Worm (Caenorhabditis elegans): ENCODE measurements around the gene srbc-34.

ce11 chrV:20233743-20234142 lies 27.6 kb downstream of the srbc-34 start, which contains the start of gene Y113G7B.15:
- TF ChIP-seq tab-1 (GFP tag; IDR thresholded peaks at IDR 0.05), result no peak
- no peak for TF ChIP-seq T22C8.4 (GFP tag; IDR thresholded peaks at IDR 0.05)
- TF ChIP-seq flt-1 (GFP tag; IDR thresholded peaks at IDR 0.05), result no peak
- no peak for TF ChIP-seq cog-1 (tag; optimal IDR thresholded peaks at IDR 0.05)
